Fruit fly (Drosophila melanogaster) whole organism, embryonic: ENCODE results near the gene Bx.

ENCODE experiments used
- Adf1 ChIP-seq: fragments of 200-800 bp; sonication (Bioruptor generic); IDR thresholded peaks from 2 replicates; pipeline ENCODE4 v1.3.6; 2022; ENCODE audit warnings: missing biosample characterization, missing genetic modification characterization
- Blimp-1 ChIP-seq: fragments of 200-800 bp; sonication (Bioruptor generic); optimal IDR thresholded peaks from 3 replicates; lab custom pipeline; 2018; ENCODE audit warnings: missing biosample characterization, missing genetic modification characterization, mild to moderate bottlenecking, moderate library complexity, missing genetic modification reagents
- Bteb2 ChIP-seq: fragments of 200-800 bp; sonication (Bioruptor generic); optimal IDR thresholded peaks from 2 replicates; lab custom pipeline; 2016; ENCODE audit warnings: missing biosample characterization, missing genetic modification characterization
- CG1024 ChIP-seq: fragments of 200-800 bp; sonication (Bioruptor generic); IDR thresholded peaks from 2 replicates; pipeline ENCODE4 v1.3.6; 2022; ENCODE audit warnings: missing biosample characterization, missing genetic modification characterization
- CG10274 ChIP-seq: fragments of 200-800 bp; sonication (Bioruptor generic); optimal IDR thresholded peaks from 3 replicates; lab custom pipeline; 2017; ENCODE audit warnings: missing biosample characterization, mild to moderate bottlenecking, missing genetic modification characterization
- CG10565 ChIP-seq: fragments of 200-800 bp; sonication (Bioruptor generic); optimal IDR thresholded peaks from 3 replicates; lab custom pipeline; 2016; ENCODE audit warnings: missing biosample characterization, mild to moderate bottlenecking, missing genetic modification characterization
- CG11504 ChIP-seq: fragments of 200-800 bp; sonication (Bioruptor generic); optimal IDR thresholded peaks from 3 replicates; lab custom pipeline; 2019; ENCODE audit warnings: missing biosample characterization, mild to moderate bottlenecking, missing genetic modification characterization, moderate library complexity
- CG12155 ChIP-seq: fragments of 200-800 bp; sonication (Bioruptor generic); optimal IDR thresholded peaks from 3 replicates; lab custom pipeline; 2016; ENCODE audit warnings: missing biosample characterization, missing genetic modification characterization
- CG13624 ChIP-seq: fragments of 200-800 bp; sonication (Bioruptor generic); optimal IDR thresholded peaks from 2 replicates; lab custom pipeline; 2016; ENCODE audit warnings: missing biosample characterization, missing genetic modification characterization
- CG14860 ChIP-seq: fragments of 200-800 bp; sonication (Bioruptor generic); IDR thresholded peaks from 3 replicates; pipeline ENCODE4 v1.3.6; 2022; ENCODE audit warnings: missing biosample characterization, missing genetic modification characterization; ENCODE audit not compliant: partially characterized antibody
- CG18599 ChIP-seq: fragments of 200-800 bp; sonication (Bioruptor generic); optimal IDR thresholded peaks from 3 replicates; lab custom pipeline; 2017; ENCODE audit warnings: missing biosample characterization, missing genetic modification characterization, mild to moderate bottlenecking, moderate library complexity, missing genetic modification reagents
- CG2202 ChIP-seq: fragments of 200-800 bp; sonication (Bioruptor generic); optimal IDR thresholded peaks from 2 replicates; lab custom pipeline; 2018; ENCODE audit warnings: missing biosample characterization, mild to moderate bottlenecking, missing genetic modification characterization
- CG2875 ChIP-seq: fragments of 200-800 bp; sonication (Bioruptor generic); optimal IDR thresholded peaks from 2 replicates; lab custom pipeline; 2017; ENCODE audit warnings: missing biosample characterization, mild to moderate bottlenecking, missing genetic modification characterization, missing genetic modification reagents
- CG30431 ChIP-seq: fragments of 200-800 bp; sonication (Bioruptor generic); optimal IDR thresholded peaks from 2 replicates; lab custom pipeline; 2017; ENCODE audit warnings: missing biosample characterization, missing genetic modification characterization
- CG3065 ChIP-seq: fragments of 200-800 bp; sonication (Bioruptor generic); optimal IDR thresholded peaks from 2 replicates; lab custom pipeline; 2016; ENCODE audit warnings: missing biosample characterization, missing genetic modification characterization
- CG33557 ChIP-seq: fragments of 200-800 bp; sonication (Bioruptor generic); optimal IDR thresholded peaks from 2 replicates; lab custom pipeline; 2019; ENCODE audit warnings: missing biosample characterization, mild to moderate bottlenecking, missing genetic modification characterization, moderate library complexity
- CG34422 ChIP-seq: fragments of 200-800 bp; sonication (Bioruptor generic); IDR thresholded peaks from 3 replicates; pipeline ENCODE4 v1.3.6; 2022; ENCODE audit warnings: missing biosample characterization, missing genetic modification characterization
- CG5245 ChIP-seq: fragments of 200-800 bp; sonication (Bioruptor generic); optimal IDR thresholded peaks from 3 replicates; lab custom pipeline; 2016; ENCODE audit warnings: missing biosample characterization, missing genetic modification characterization
- CG7372 ChIP-seq: fragments of 200-800 bp; sonication (Bioruptor generic); IDR thresholded peaks from 2 replicates; pipeline ENCODE4 v1.3.6; 2022; ENCODE audit warnings: missing biosample characterization, missing genetic modification characterization
- CG7963 ChIP-seq: fragments of 200-800 bp; sonication (Bioruptor generic); IDR thresholded peaks from 3 replicates; pipeline ENCODE4 v1.3.6; 2022; ENCODE audit warnings: missing biosample characterization, missing genetic modification characterization; ENCODE audit not compliant: partially characterized antibody
- CG8281 ChIP-seq: fragments of 200-800 bp; sonication (Bioruptor generic); optimal IDR thresholded peaks from 2 replicates; lab custom pipeline; 2018; ENCODE audit warnings: missing biosample characterization, mild to moderate bottlenecking, missing genetic modification characterization, moderate library complexity
- CG8359 ChIP-seq: fragments of 200-800 bp; sonication (Bioruptor generic); optimal IDR thresholded peaks from 2 replicates; lab custom pipeline; 2017; ENCODE audit warnings: missing biosample characterization, mild to moderate bottlenecking, missing genetic modification characterization, borderline replicate concordance
- Doc2 ChIP-seq: fragments of 200-800 bp; sonication (Bioruptor generic); IDR thresholded peaks from 2 replicates; pipeline ENCODE4 v1.3.6; 2022; ENCODE audit warnings: missing biosample characterization, missing genetic modification characterization
- Doc3 ChIP-seq: fragments of 200-800 bp; sonication (Bioruptor generic); IDR thresholded peaks from 3 replicates; pipeline ENCODE4 v1.3.6; 2022; ENCODE audit warnings: missing biosample characterization, missing genetic modification characterization; ENCODE audit not compliant: partially characterized antibody
- HmgD ChIP-seq: fragments of 200-800 bp; sonication (Bioruptor generic); optimal IDR thresholded peaks from 3 replicates; lab custom pipeline; 2016; ENCODE audit warnings: missing biosample characterization, missing genetic modification characterization
- MESR4 ChIP-seq: fragments of 200-800 bp; sonication (Bioruptor generic); optimal IDR thresholded peaks from 2 replicates; lab custom pipeline; 2018; ENCODE audit warnings: missing biosample characterization, mild to moderate bottlenecking, missing genetic modification characterization, moderate library complexity
- Mes4 ChIP-seq: fragments of 200-800 bp; sonication (Bioruptor generic); optimal IDR thresholded peaks from 2 replicates; lab custom pipeline; 2016; ENCODE audit warnings: missing biosample characterization, missing genetic modification characterization
- Nf-YA ChIP-seq: fragments of 200-800 bp; sonication (Bioruptor generic); IDR thresholded peaks from 2 replicates; pipeline ENCODE4 v1.3.6; 2022; ENCODE audit warnings: missing biosample characterization, missing genetic modification characterization
- Pdp1 ChIP-seq, 2 experiments: fragments of 200-800 bp; sonication (Bioruptor generic); optimal IDR thresholded peaks; 3 replicates each; lab custom pipeline; 2016; ENCODE audit warnings: missing biosample characterization in 2 of 2, missing genetic modification characterization in 2 of 2, mild to moderate bottlenecking in 1 of 2, moderate library complexity in 1 of 2
- Xrp1 ChIP-seq: fragments of 200-800 bp; sonication (Bioruptor generic); IDR thresholded peaks from 2 replicates; pipeline ENCODE4 v1.3.6; 2022; ENCODE audit warnings: missing biosample characterization, missing genetic modification characterization
- ab ChIP-seq: fragments of 200-800 bp; sonication (Bioruptor generic); optimal IDR thresholded peaks from 2 replicates; lab custom pipeline; 2016; ENCODE audit warnings: missing biosample characterization, missing genetic modification characterization
- az2 ChIP-seq: fragments of 200-800 bp; sonication (Bioruptor generic); optimal IDR thresholded peaks from 3 replicates; lab custom pipeline; 2016; ENCODE audit warnings: missing biosample characterization, missing genetic modification characterization
- bowl ChIP-seq: fragments of 200-800 bp; sonication (Bioruptor generic); IDR thresholded peaks from 2 replicates; pipeline ENCODE4 v1.3.6; 2022; ENCODE audit warnings: missing biosample characterization, missing genetic modification characterization
- chn ChIP-seq: fragments of 200-800 bp; sonication (Bioruptor generic); optimal IDR thresholded peaks from 2 replicates; lab custom pipeline; 2016; ENCODE audit warnings: missing biosample characterization, missing genetic modification characterization
- ewg ChIP-seq: fragments of 200-800 bp; sonication (Bioruptor generic); optimal IDR thresholded peaks from 3 replicates; lab custom pipeline; 2017; ENCODE audit warnings: mild to moderate bottlenecking, missing biosample characterization, missing genetic modification reagents, missing genetic modification characterization
- hkb ChIP-seq, 2 experiments: fragments of 200-800 bp in 1 of 2; fragments of >200 bp in 1 of 2; sonication (Bioruptor generic) in 1 of 2; IDR thresholded peaks in 1 of 2; optimal IDR thresholded peaks in 1 of 2; 2 replicates each; pipeline versions ENCODE4 v1.3.6 to Lab custom; 2017 to 2022; ENCODE audit warnings: missing biosample characterization in 1 of 2, missing genetic modification characterization in 1 of 2
- lov ChIP-seq, 2 experiments: fragments of 200-800 bp in 1 of 2; fragments of >200 bp in 1 of 2; sonication (Bioruptor generic) in 1 of 2; IDR thresholded peaks in 1 of 2; optimal IDR thresholded peaks in 1 of 2; 2 replicates in 1 of 2; 3 replicates in 1 of 2; pipeline versions ENCODE4 v1.3.6 to Lab custom; 2017 to 2022; ENCODE audit warnings: missing biosample characterization in 1 of 2, missing genetic modification characterization in 1 of 2
- mam ChIP-seq: fragments of 200-800 bp; sonication (Bioruptor generic); optimal IDR thresholded peaks from 3 replicates; lab custom pipeline; 2016; ENCODE audit warnings: missing biosample characterization, missing genetic modification characterization
- peb ChIP-seq: fragments of 200-800 bp; sonication (Bioruptor generic); IDR thresholded peaks from 2 replicates; pipeline ENCODE4 v1.3.6; 2022; ENCODE audit warnings: missing biosample characterization, missing genetic modification characterization
- pita ChIP-seq: fragments of 200-800 bp; sonication (Bioruptor generic); optimal IDR thresholded peaks from 2 replicates; lab custom pipeline; 2017; ENCODE audit warnings: missing biosample characterization, mild to moderate bottlenecking, missing genetic modification characterization
- ranshi ChIP-seq: fragments of 200-800 bp; sonication (Bioruptor generic); IDR thresholded peaks from 2 replicates; pipeline ENCODE4 v1.3.6; 2022; ENCODE audit warnings: missing biosample characterization, missing genetic modification characterization
- ro ChIP-seq: fragments of 200-800 bp; sonication (Bioruptor generic); IDR thresholded peaks from 2 replicates; pipeline ENCODE4 v1.3.6; 2022; ENCODE audit warnings: missing biosample characterization, missing genetic modification characterization
- schlank ChIP-seq: fragments of 200-800 bp; sonication (Bioruptor generic); optimal IDR thresholded peaks from 2 replicates; lab custom pipeline; 2018; ENCODE audit warnings: missing biosample characterization, mild to moderate bottlenecking, missing genetic modification characterization
- sd ChIP-seq: fragments of 200-800 bp; sonication (Bioruptor generic); optimal IDR thresholded peaks from 3 replicates; lab custom pipeline; 2018; ENCODE audit warnings: missing biosample characterization, mild to moderate bottlenecking, missing genetic modification characterization, moderate library complexity
- tap ChIP-seq: fragments of 200-800 bp; optimal IDR thresholded peaks from 3 replicates; lab custom pipeline; 2019; ENCODE audit warnings: missing biosample characterization, mild to moderate bottlenecking, missing genetic modification characterization, moderate library complexity
- unc-4 ChIP-seq: fragments of 200-800 bp; sonication (Bioruptor generic); IDR thresholded peaks from 2 replicates; pipeline ENCODE4 v1.3.6; 2022; ENCODE audit warnings: missing biosample characterization, missing genetic modification characterization; ENCODE audit not compliant: partially characterized antibody
- usp ChIP-seq: fragments of >200 bp; optimal IDR thresholded peaks from 2 replicates; lab custom pipeline; 2017; ENCODE audit warnings: missing biosample characterization, missing genetic modification characterization
- wdn ChIP-seq: fragments of 200-800 bp; sonication (Bioruptor generic); IDR thresholded peaks from 2 replicates; pipeline ENCODE4 v1.3.6; 2022; ENCODE audit warnings: missing biosample characterization, missing genetic modification characterization
- wor ChIP-seq: fragments of 200-800 bp; sonication (Bioruptor generic); IDR thresholded peaks from 2 replicates; pipeline ENCODE4 v1.3.6; 2022; ENCODE audit warnings: missing biosample characterization, missing genetic modification characterization
- zfh2 ChIP-seq: fragments of 200-800 bp; sonication (Bioruptor generic); optimal IDR thresholded peaks from 2 replicates; lab custom pipeline; 2016; ENCODE audit warnings: missing biosample characterization, missing genetic modification characterization

Gene Bx

DNA sequence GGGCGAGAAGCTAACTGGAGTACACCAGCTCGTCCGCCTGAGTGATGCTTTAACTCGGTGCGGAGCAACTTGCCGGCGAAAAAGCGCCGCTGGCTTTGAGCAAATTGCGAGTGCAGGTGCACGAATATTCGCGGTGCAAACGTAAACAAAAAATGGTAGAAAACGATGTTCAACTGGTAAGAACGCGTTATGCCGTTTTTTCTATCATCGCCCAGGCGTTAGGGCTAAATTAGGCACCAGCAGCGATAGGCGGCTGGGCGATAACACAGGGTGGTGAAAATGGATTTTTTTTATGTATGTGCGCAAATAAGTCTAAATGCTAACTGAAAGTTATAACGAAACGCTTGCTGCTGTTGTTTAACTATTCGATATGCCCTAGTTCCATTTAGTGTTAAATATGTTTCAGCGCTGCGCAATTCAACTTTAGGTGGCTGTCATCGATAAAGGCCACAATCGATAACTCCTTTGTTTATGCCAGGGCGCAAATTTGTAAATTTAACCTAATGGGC, 15.5 kb upstream of the Bx start, which contains the start of the genes Pgant7 and Xrcc2:
Gene Pgant7 (minus strand): TSS at position 308 of the 509 bp plus-strand sequence.
Gene Xrcc2 (plus strand): TSS at position 449 of the 509 bp plus-strand sequence.
- TF ChIP-seq CG7963 (GFP tag; lab: Robert Waterston, UW) (peak; percentile 53; the same call in 1 of the 3 replicates), CG33557 (no peak), Xrp1 (GFP tag; lab: Robert Waterston, UW) (no peak), Bteb2 (GFP tag; lab: Kevin White, UChicago) (no peak), peb (GFP tag; lab: Robert Waterston, UW) (no peak), CG2875 (GFP tag; lab: Kevin White, UChicago) (no peak), wdn (GFP tag; lab: Robert Waterston, UW) (no peak), CG8281 (tag; lab: Kevin White, UChicago) (no peak), bowl (no peak), Adf1 (GFP tag; lab: Robert Waterston, UW) (no peak), ab (GFP tag; lab: Kevin White, UChicago) (no peak), chn (GFP tag; lab: Kevin White, UChicago) (no peak), CG11504 (tag; lab: Kevin White, UChicago) (peak; percentile 73), pita (GFP tag; lab: Kevin White, UChicago) (peak; percentile 25), tap (no peak), sd (tag; lab: Kevin White, UChicago) (no peak), CG30431 (no peak), ewg (GFP tag; lab: Kevin White, UChicago) (no peak), Pdp1 (GFP tag; optimal IDR thresholded peaks at IDR 0.05; lab: Kevin White, UChicago) (peak in 1 of 2 experiments; percentile 7), CG12155 (no peak), CG5245 (GFP tag; lab: Kevin White, UChicago) (no peak), CG13624 (GFP tag; lab: Kevin White, UChicago) (peak; percentile 34), CG3065 (no peak), CG18599 (GFP tag; lab: Kevin White, UChicago) (no peak), hkb (optimal IDR thresholded peaks at IDR 0.05; lab: Kevin White, UChicago) (no peak), hkb (GFP tag; IDR thresholded peaks at IDR 0.05; lab: Robert Waterston, UW) (no peak), Doc2 (GFP tag; lab: Robert Waterston, UW) (no peak), Mes4 (no peak), MESR4 (peak; percentile 60), lov (optimal IDR thresholded peaks at IDR 0.05; lab: Kevin White, UChicago) (no peak), lov (GFP tag; IDR thresholded peaks at IDR 0.05; lab: Robert Waterston, UW) (no peak), CG2202 (no peak), CG10274 (GFP tag; lab: Kevin White, UChicago) (no peak), CG10565 (GFP tag; lab: Kevin White, UChicago) (no peak), mam (GFP tag; lab: Kevin White, UChicago) (no peak), CG8359 (GFP tag; lab: Kevin White, UChicago) (no peak), CG14860 (peak; percentile 81), CG34422 (peak; percentile 67; the same call in 2 of the 3 replicates), CG7372 (GFP tag; lab: Robert Waterston, UW) (no peak), zfh2 (no peak), Nf-YA (GFP tag; lab: Robert Waterston, UW) (no peak), schlank (no peak), Doc3 (GFP tag; lab: Robert Waterston, UW) (peak; percentile 56), ranshi (GFP tag; lab: Robert Waterston, UW) (no peak), HmgD (GFP tag; lab: Kevin White, UChicago) (no peak), Blimp-1 (GFP tag; lab: Kevin White, UChicago) (no peak), usp (GFP tag; lab: Kevin White, UChicago) (no peak), unc-4 (peak; percentile 69; the same call in 1 of the 2 replicates), az2 (GFP tag; lab: Kevin White, UChicago) (no peak), CG1024 (no peak), wor (no peak), ro (GFP tag; lab: Robert Waterston, UW) (no peak)
